Worm (Caenorhabditis elegans) whole organism, L3 larva: ENCODE data around the gene gln-2.

ENCODE experiments used
- R02D3.7 ChIP-seq: fragments of 150-350 bp; optimal IDR thresholded peaks from 2 replicates; lab custom pipeline; 2014; ENCODE audit warnings: missing biosample characterization, missing genetic modification characterization
- ZK546.5 ChIP-seq: sonication (generic microtip); optimal IDR thresholded peaks from 2 replicates; lab custom pipeline; 2017; ENCODE audit warnings: missing biosample characterization, missing genetic modification characterization
- ama-1 ChIP-seq: fragments of 150-350 bp; optimal IDR thresholded peaks from 2 replicates; lab custom pipeline; 2018
- ceh-28 ChIP-seq: fragments of 150-350 bp; optimal IDR thresholded peaks from 2 replicates; lab custom pipeline; 2014; ENCODE audit warnings: missing biosample characterization, missing genetic modification reagents, missing genetic modification characterization
- ceh-82 ChIP-seq: fragments of 150-350 bp; optimal IDR thresholded peaks from 2 replicates; lab custom pipeline; 2014; ENCODE audit warnings: missing biosample characterization, missing genetic modification characterization
- elt-2 ChIP-seq: sonication (generic microtip); optimal IDR thresholded peaks from 2 replicates; lab custom pipeline; 2016; ENCODE audit warnings: missing genetic modification reagents, mild to moderate bottlenecking, missing genetic modification characterization, missing compliant biosample characterization
- fkh-10 ChIP-seq: sonication (generic microtip); optimal IDR thresholded peaks from 2 replicates; lab custom pipeline; 2017; ENCODE audit warnings: missing biosample characterization, missing genetic modification reagents, missing genetic modification characterization
- fkh-2 ChIP-seq: fragments of 150-350 bp; optimal IDR thresholded peaks from 2 replicates; lab custom pipeline; 2014; ENCODE audit warnings: missing biosample characterization, missing genetic modification reagents, missing genetic modification characterization
- fos-1 ChIP-seq: fragments of 150-350 bp; optimal IDR thresholded peaks from 2 replicates; lab custom pipeline; 2014; ENCODE audit warnings: missing biosample characterization, missing genetic modification characterization
- hmg-11 ChIP-seq: sonication (generic microtip); optimal IDR thresholded peaks from 2 replicates; lab custom pipeline; 2016; ENCODE audit warnings: missing genetic modification characterization, missing compliant biosample characterization
- lin-15B ChIP-seq: fragments of 150-350 bp; optimal IDR thresholded peaks from 2 replicates; lab custom pipeline; 2014; ENCODE audit warnings: missing biosample characterization, missing genetic modification characterization
- lin-39 ChIP-seq: fragments of 150-350 bp; optimal IDR thresholded peaks from 2 replicates; lab custom pipeline; 2018; ENCODE audit warnings: missing biosample characterization, missing genetic modification reagents, missing genetic modification characterization
- lsy-12 ChIP-seq: sonication (generic microtip); optimal IDR thresholded peaks from 2 replicates; lab custom pipeline; 2016; ENCODE audit warnings: mild to moderate bottlenecking, missing genetic modification characterization, missing compliant biosample characterization
- nfya-1 ChIP-seq: sonication (generic microtip); optimal IDR thresholded peaks from 2 replicates; lab custom pipeline; 2017; ENCODE audit warnings: missing genetic modification characterization, mild to moderate bottlenecking, missing compliant biosample characterization, antibody characterized with exemption, moderate library complexity; ENCODE audit not compliant: insufficient read depth
- nhr-12 ChIP-seq: fragments of 150-350 bp; optimal IDR thresholded peaks from 2 replicates; lab custom pipeline; 2014; ENCODE audit warnings: missing biosample characterization, missing genetic modification characterization
- nhr-23 ChIP-seq: fragments of 150-350 bp; optimal IDR thresholded peaks from 2 replicates; lab custom pipeline; 2014; ENCODE audit warnings: missing biosample characterization, missing genetic modification reagents, missing genetic modification characterization
- nhr-43 ChIP-seq: sonication (generic microtip); optimal IDR thresholded peaks from 2 replicates; lab custom pipeline; 2016; ENCODE audit warnings: mild to moderate bottlenecking, missing genetic modification characterization, missing compliant biosample characterization; ENCODE audit not compliant: poor library complexity, severe bottlenecking
- nhr-67 ChIP-seq: fragments of 150-350 bp; optimal IDR thresholded peaks from 2 replicates; lab custom pipeline; 2014; ENCODE audit warnings: missing biosample characterization, missing genetic modification characterization
- nhr-77 ChIP-seq: fragments of 150-350 bp; optimal IDR thresholded peaks from 2 replicates; lab custom pipeline; 2014; ENCODE audit warnings: missing biosample characterization, missing genetic modification characterization
- pha-4 ChIP-seq: fragments of 150-350 bp; optimal IDR thresholded peaks from 2 replicates; lab custom pipeline; 2014; ENCODE audit warnings: missing biosample characterization, missing genetic modification reagents, missing genetic modification characterization
- pqm-1 ChIP-seq: fragments of 150-350 bp; optimal IDR thresholded peaks from 2 replicates; lab custom pipeline; 2017; ENCODE audit warnings: missing biosample characterization, missing genetic modification characterization, inconsistent platforms
- sea-2 ChIP-seq: fragments of 150-350 bp; sonication (generic microtip); optimal IDR thresholded peaks from 4 replicates; lab custom pipeline; 2014; ENCODE audit warnings: missing biosample characterization, missing genetic modification reagents, missing genetic modification characterization
- snpc-4 ChIP-seq: fragments of 150-350 bp; optimal IDR thresholded peaks from 2 replicates; lab custom pipeline; 2014; ENCODE audit warnings: missing biosample characterization, missing genetic modification characterization
- tbx-2 ChIP-seq: sonication (generic microtip); optimal IDR thresholded peaks from 2 replicates; lab custom pipeline; 2016; ENCODE audit warnings: mild to moderate bottlenecking, missing genetic modification characterization, missing compliant biosample characterization
- unc-39 ChIP-seq: sonication (generic microtip); optimal IDR thresholded peaks from 4 replicates; lab custom pipeline; 2017; ENCODE audit warnings: missing biosample characterization, missing genetic modification characterization
- unc-62 ChIP-seq: fragments of 150-350 bp; sonication (generic microtip); optimal IDR thresholded peaks from 4 replicates; lab custom pipeline; 2014; ENCODE audit warnings: missing biosample characterization, missing genetic modification reagents, missing genetic modification characterization
- zag-1 ChIP-seq: fragments of 150-350 bp; optimal IDR thresholded peaks from 2 replicates; lab custom pipeline; 2014; ENCODE audit warnings: missing biosample characterization, missing genetic modification characterization
- ztf-4 ChIP-seq: fragments of 150-350 bp; optimal IDR thresholded peaks from 2 replicates; lab custom pipeline; 2014; ENCODE audit warnings: missing biosample characterization, missing genetic modification characterization

Gene gln-2

ce11 chrIII:9908769-9909168 is 35.9 kb downstream of the gln-2 start:
- TF ChIP-seq ztf-4 (tag; lab: Kevin White, UChicago) (no peak), lin-15B (tag; lab: Kevin White, UChicago) (no peak), nfya-1 (tag; lab: Kevin White, UChicago) (no peak), elt-2 (tag; lab: Kevin White, UChicago) (no peak), ama-1 (lab: Kevin White, UChicago) (no peak), tbx-2 (tag; lab: Kevin White, UChicago) (no peak), nhr-12 (tag; lab: Kevin White, UChicago) (no peak), fos-1 (tag; lab: Kevin White, UChicago) (no peak), unc-62 (GFP tag; lab: Kevin White, UChicago) (no peak), fkh-10 (GFP tag; lab: Kevin White, UChicago) (no peak), pqm-1 (no peak), nhr-77 (tag; lab: Kevin White, UChicago) (no peak)
- TF ChIP-seq, all 47 proteins: peak for 0

ce11 chrIII:9907574-9907973 is 37.0 kb downstream of the gln-2 start:
- peak; percentile 49 for TF ChIP-seq nhr-23
- TF ChIP-seq unc-62 (GFP tag; lab: Kevin White, UChicago), result no peak
- peak; percentile 28 for TF ChIP-seq nhr-43 (tag; lab: Kevin White, UChicago)
- TF ChIP-seq pha-4, result peak; percentile 25

DNA sequence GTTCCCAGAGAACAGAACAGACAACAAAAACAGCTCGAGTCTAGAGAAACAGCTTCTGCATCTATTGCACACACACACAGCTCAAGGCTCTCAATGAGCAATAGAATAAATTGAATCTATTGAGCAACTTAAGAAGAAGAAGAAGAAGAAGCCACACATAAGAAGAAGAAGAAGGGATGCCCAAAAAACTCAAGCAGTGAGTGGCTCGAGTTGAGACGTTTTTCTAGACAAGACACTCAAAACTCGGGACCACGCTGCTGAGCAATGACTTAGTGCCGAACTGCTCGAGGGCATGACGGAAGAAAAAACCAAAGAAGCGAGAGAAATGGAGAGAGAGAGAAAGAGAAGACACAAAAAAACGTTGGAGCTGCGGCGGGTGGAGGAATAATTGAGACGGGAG is 39.3 kb downstream of the gln-2 start:
- peak; percentile 75 for TF ChIP-seq fkh-10 (GFP tag; lab: Kevin White, UChicago)
- TF ChIP-seq hmg-11 (tag; lab: Kevin White, UChicago), result peak; percentile 35
- peak; percentile 24 for TF ChIP-seq lin-15B (tag; lab: Kevin White, UChicago)
- TF ChIP-seq nfya-1 (tag; lab: Kevin White, UChicago), result peak; percentile 52
- TF ChIP-seq nhr-43 (tag; lab: Kevin White, UChicago), result no peak
- TF ChIP-seq ceh-82 (tag; lab: Kevin White, UChicago), result no peak
- TF ChIP-seq ceh-28, result no peak
- peak; percentile 49 for TF ChIP-seq ama-1 (lab: Kevin White, UChicago)
- TF ChIP-seq snpc-4 (tag; lab: Kevin White, UChicago), result no peak
- TF ChIP-seq, all 47 proteins: peak for 5

- TF ChIP-seq pqm-1 (peak; percentile 19), fkh-10 (GFP tag; lab: Kevin White, UChicago) (no peak), pha-4 (peak; percentile 41), elt-2 (tag; lab: Kevin White, UChicago) (peak; percentile 65)
Observed at ce11 chrIII:9903694-9904292, 40.8 kb downstream of the gln-2 start.

- no peak for TF ChIP-seq nhr-77 (tag; lab: Kevin White, UChicago)
- no peak for TF ChIP-seq fkh-2 (tag; lab: Kevin White, UChicago)
- no peak for TF ChIP-seq lsy-12 (tag; lab: Kevin White, UChicago)
- TF ChIP-seq pha-4, result no peak
- TF ChIP-seq ztf-4 (tag; lab: Kevin White, UChicago), result no peak
- TF ChIP-seq R02D3.7, result no peak
- no peak for TF ChIP-seq unc-39 (tag; lab: Kevin White, UChicago)
- TF ChIP-seq elt-2 (tag; lab: Kevin White, UChicago), result no peak
- TF ChIP-seq nhr-67, result no peak
- TF ChIP-seq lin-39, result no peak
- TF ChIP-seq nhr-12 (tag; lab: Kevin White, UChicago), result no peak
- no peak for TF ChIP-seq sea-2 (GFP tag; lab: Kevin White, UChicago)
- TF ChIP-seq zag-1 (tag; lab: Kevin White, UChicago), result no peak
- no peak for TF ChIP-seq ZK546.5
- no peak for TF ChIP-seq ama-1 (lab: Kevin White, UChicago)
- no peak for TF ChIP-seq fkh-10 (GFP tag; lab: Kevin White, UChicago)
Observed at ce11 chrIII:9899720-9900119, 44.9 kb downstream of the gln-2 start.
